Worm (Caenorhabditis elegans) whole organism, young adult: ENCODE results near the gene gipc-2.

ENCODE experiments used
- K12H6.12 ChIP-seq: fragments of 200-800 bp; sonication (Bioruptor generic); optimal IDR thresholded peaks from 2 replicates; lab custom pipeline; 2018; ENCODE audit warnings: mild to moderate bottlenecking, missing genetic modification characterization, missing compliant biosample characterization
- ama-1 ChIP-seq, 3 experiments: fragments of 150-350 bp in 1 of 3; sonication (generic microtip) in 2 of 3; optimal IDR thresholded peaks; 2 replicates each; lab custom pipeline; 2014 to 2018; ENCODE audit warnings: missing biosample characterization in 2 of 3, missing genetic modification characterization in 2 of 3, missing genetic modification reagents in 2 of 3
- egrh-3 ChIP-seq: fragments of 200-800 bp; sonication (Bioruptor generic); IDR thresholded peaks from 2 replicates; pipeline ENCODE4 v1.3.6; 2022; ENCODE audit warnings: missing genetic modification reagents, missing genetic modification characterization, missing compliant biosample characterization
- hsf-1 ChIP-seq: fragments of 200-800 bp; sonication (Bioruptor generic); IDR thresholded peaks from 2 replicates; pipeline ENCODE4 v1.3.6; 2022; ENCODE audit warnings: missing genetic modification reagents, missing genetic modification characterization, missing compliant biosample characterization
- lin-26 ChIP-seq: fragments of 200-800 bp; sonication (Bioruptor generic); IDR thresholded peaks from 2 replicates; pipeline ENCODE4 v1.3.6; 2022; ENCODE audit warnings: missing genetic modification reagents, missing genetic modification characterization, missing compliant biosample characterization
- lir-1 ChIP-seq: fragments of 200-800 bp; sonication (Bioruptor generic); conservative IDR thresholded peaks from 2 replicates; pipeline ENCODE4 v1.3.6; 2022; ENCODE audit warnings: missing genetic modification reagents, missing genetic modification characterization, missing compliant biosample characterization
- mel-28 ChIP-seq: sonication (generic microtip); optimal IDR thresholded peaks from 2 replicates; lab custom pipeline; 2016; ENCODE audit warnings: borderline replicate concordance, mild to moderate bottlenecking, missing genetic modification characterization, missing compliant biosample characterization
- mxl-1 ChIP-seq: sonication (generic microtip); optimal IDR thresholded peaks from 2 replicates; lab custom pipeline; 2016; ENCODE audit warnings: missing genetic modification characterization, missing compliant biosample characterization
- unc-130 ChIP-seq: sonication (generic microtip); optimal IDR thresholded peaks from 2 replicates; lab custom pipeline; 2016; ENCODE audit warnings: missing genetic modification reagents, missing genetic modification characterization, missing compliant biosample characterization
- unc-62 ChIP-seq: fragments of 150-350 bp; optimal IDR thresholded peaks from 2 replicates; lab custom pipeline; 2014; ENCODE audit warnings: missing biosample characterization, missing genetic modification reagents, missing genetic modification characterization

DNA sequence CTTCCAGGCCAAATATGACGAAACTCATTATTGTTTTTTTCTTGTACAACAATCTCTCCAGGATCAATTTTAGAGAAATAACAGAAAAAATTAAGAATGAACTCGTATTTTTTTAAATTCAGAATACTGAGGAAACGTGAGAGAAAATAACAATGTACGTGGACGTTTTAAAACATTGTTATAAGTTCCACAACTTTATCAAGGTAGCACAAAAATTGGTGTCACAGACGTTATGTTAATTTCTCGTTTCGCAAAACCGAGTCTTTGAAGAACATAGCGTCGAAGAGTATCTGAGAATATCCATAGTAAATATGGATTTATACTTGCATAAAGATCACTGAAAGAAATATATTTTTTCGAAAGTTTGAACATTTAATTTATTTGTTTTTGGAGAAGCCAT, 23.6 kb upstream of the gipc-2 start, which contains the start of gene T04B2.8:
- no peak for TF ChIP-seq unc-130 (GFP tag; lab: Kevin White, UChicago)
- TF ChIP-seq mxl-1 (tag; lab: Kevin White, UChicago): no peak
- TF ChIP-seq ama-1 (optimal IDR thresholded peaks at IDR 0.05; lab: Kevin White, UChicago): no peak
- no peak for TF ChIP-seq ama-1 (GFP tag; optimal IDR thresholded peaks at IDR 0.05; lab: Kevin White, UChicago)
- TF ChIP-seq lin-26 (GFP tag; lab: Robert Waterston, UW): no peak
- no peak for TF ChIP-seq hsf-1
- TF ChIP-seq lir-1 (GFP tag; lab: Robert Waterston, UW): no peak
- no peak for TF ChIP-seq mel-28 (tag; lab: Kevin White, UChicago)
- TF ChIP-seq unc-62: no peak
- no peak for TF ChIP-seq egrh-3
- TF ChIP-seq K12H6.12: no peak
